Fruit fly (Drosophila melanogaster) whole organism, wandering third instar larva: ENCODE results near the gene Acph-1.

Experiments used
- Abd-B ChIP-seq: fragments of >200 bp; optimal IDR thresholded peaks from 2 replicates; lab custom pipeline; 2017; ENCODE audit warnings: missing biosample characterization, missing genetic modification characterization
- CG32264 ChIP-seq: fragments of 200-800 bp; sonication (Bioruptor generic); optimal IDR thresholded peaks from 2 replicates; lab custom pipeline; 2016; ENCODE audit warnings: missing biosample characterization, missing genetic modification characterization
- CG9705 ChIP-seq: fragments of 200-800 bp; sonication (Bioruptor generic); optimal IDR thresholded peaks from 2 replicates; lab custom pipeline; 2018; ENCODE audit warnings: missing biosample characterization, mild to moderate bottlenecking, missing genetic modification characterization
- CrebA ChIP-seq: fragments of 200-800 bp; sonication (Bioruptor generic); optimal IDR thresholded peaks from 2 replicates; lab custom pipeline; 2016; ENCODE audit warnings: missing biosample characterization, mild to moderate bottlenecking, missing genetic modification characterization, borderline replicate concordance
- Dfd ChIP-seq: fragments of >200 bp; optimal IDR thresholded peaks from 2 replicates; lab custom pipeline; 2017; ENCODE audit warnings: missing biosample characterization, missing genetic modification characterization
- Dif ChIP-seq: fragments of 200-275, 200-300 bp; sonication (Bioruptor generic); optimal IDR thresholded peaks from 2 replicates; lab custom pipeline; 2018; ENCODE audit warnings: missing biosample characterization, missing genetic modification characterization; ENCODE audit not compliant: partially characterized antibody
- GATAd ChIP-seq: sonication (Bioruptor generic); optimal IDR thresholded peaks from 2 replicates; lab custom pipeline; 2016; ENCODE audit warnings: missing biosample characterization, missing genetic modification characterization
- HLH106 ChIP-seq: fragments of 200-800 bp; optimal IDR thresholded peaks from 3 replicates; lab custom pipeline; 2019; ENCODE audit warnings: missing biosample characterization, mild to moderate bottlenecking, missing genetic modification characterization, moderate library complexity
- Hnf4 ChIP-seq: fragments of 200-800 bp; sonication (Bioruptor generic); optimal IDR thresholded peaks from 2 replicates; lab custom pipeline; 2016; ENCODE audit warnings: missing biosample characterization, mild to moderate bottlenecking, missing genetic modification characterization
- Hr78 ChIP-seq: fragments of >200 bp; optimal IDR thresholded peaks from 2 replicates; lab custom pipeline; 2017; ENCODE audit warnings: missing biosample characterization, missing genetic modification characterization
- Hr83 ChIP-seq: fragments of 200-300 bp; sonication (Bioruptor generic); optimal IDR thresholded peaks from 2 replicates; lab custom pipeline; 2016; ENCODE audit warnings: missing biosample characterization, mild to moderate bottlenecking, missing genetic modification characterization, moderate library complexity; ENCODE audit not compliant: poor library complexity, severe bottlenecking
- Jra ChIP-seq: sonication (Bioruptor generic); optimal IDR thresholded peaks from 2 replicates; lab custom pipeline; 2016; ENCODE audit warnings: missing biosample characterization, missing genetic modification characterization
- Mio ChIP-seq: sonication (Bioruptor generic); optimal IDR thresholded peaks from 2 replicates; lab custom pipeline; 2016; ENCODE audit warnings: missing biosample characterization, missing genetic modification characterization
- Myc ChIP-seq: fragments of >200 bp; optimal IDR thresholded peaks from 2 replicates; lab custom pipeline; 2017
- N ChIP-seq: fragments of >200 bp; optimal IDR thresholded peaks from 2 replicates; lab custom pipeline; 2018; ENCODE audit warnings: missing biosample characterization, missing external identifiers, missing genetic modification characterization
- OdsH ChIP-seq: fragments of 200-800 bp; sonication (Bioruptor generic); optimal IDR thresholded peaks from 2 replicates; lab custom pipeline; 2016; ENCODE audit warnings: missing biosample characterization, mild to moderate bottlenecking, missing genetic modification characterization
- Rel ChIP-seq, 2 experiments: fragments of 200-800 bp; sonication (Bioruptor generic) in 1 of 2; optimal IDR thresholded peaks; 2 replicates in 1 of 2; 3 replicates in 1 of 2; lab custom pipeline; 2016 to 2019; ENCODE audit warnings: mild to moderate bottlenecking in 2 of 2, missing biosample characterization in 2 of 2, missing genetic modification characterization in 2 of 2, moderate library complexity in 1 of 2
- Sp1 ChIP-seq: fragments of 200-800 bp; sonication (Bioruptor generic); optimal IDR thresholded peaks from 3 replicates; lab custom pipeline; 2019; ENCODE audit warnings: missing biosample characterization, mild to moderate bottlenecking, missing genetic modification characterization, moderate library complexity
- Vsx2 ChIP-seq: fragments of 200-300, 225-300 bp; sonication (Bioruptor generic); optimal IDR thresholded peaks from 2 replicates; lab custom pipeline; 2018; ENCODE audit warnings: missing biosample characterization, missing genetic modification characterization; ENCODE audit not compliant: partially characterized antibody
- br ChIP-seq: fragments of 200-800 bp; sonication (Bioruptor generic); optimal IDR thresholded peaks from 2 replicates; lab custom pipeline; 2016; ENCODE audit warnings: missing biosample characterization, missing genetic modification characterization
- brk ChIP-seq: fragments of 200-800 bp; sonication (Bioruptor generic); optimal IDR thresholded peaks from 2 replicates; lab custom pipeline; 2016; ENCODE audit warnings: missing biosample characterization, mild to moderate bottlenecking, missing genetic modification characterization
- dl ChIP-seq, 2 experiments: fragments of 175-275, 200-275 bp in 1 of 2; fragments of 200-275 bp in 1 of 2; sonication (Bioruptor generic); optimal IDR thresholded peaks; lab custom pipeline; 2018; ENCODE audit warnings: mild to moderate bottlenecking in 2 of 2, missing biosample characterization in 2 of 2, missing genetic modification characterization in 2 of 2, moderate library complexity in 2 of 2; ENCODE audit not compliant: partially characterized antibody in 2 of 2, insufficient read depth in 1 of 2
- dsf ChIP-seq: sonication (Bioruptor generic); optimal IDR thresholded peaks from 2 replicates; lab custom pipeline; 2016; ENCODE audit warnings: missing biosample characterization, missing genetic modification characterization, borderline replicate concordance
- ey ChIP-seq: fragments of 200-800 bp; sonication (Bioruptor generic); optimal IDR thresholded peaks from 2 replicates; lab custom pipeline; 2016; ENCODE audit warnings: missing biosample characterization, missing genetic modification characterization
- foxo ChIP-seq, 2 experiments: fragments of 200-800 bp; sonication (Bioruptor generic); optimal IDR thresholded peaks; 2 replicates in 1 of 2; 3 replicates in 1 of 2; lab custom pipeline; 2016 to 2017; ENCODE audit warnings: missing biosample characterization in 2 of 2, missing genetic modification characterization in 2 of 2
- fru ChIP-seq: fragments of 200-800 bp; sonication (Bioruptor generic); optimal IDR thresholded peaks from 3 replicates; lab custom pipeline; 2016; ENCODE audit warnings: missing biosample characterization, mild to moderate bottlenecking, missing genetic modification characterization
- h ChIP-seq: fragments of 200-800 bp; sonication (Bioruptor generic); optimal IDR thresholded peaks from 3 replicates; lab custom pipeline; 2016; ENCODE audit warnings: missing biosample characterization, mild to moderate bottlenecking, missing genetic modification characterization
- jim ChIP-seq: fragments of 175-275, 200-325 bp; sonication (Bioruptor generic); optimal IDR thresholded peaks from 2 replicates; lab custom pipeline; 2016; ENCODE audit warnings: missing biosample characterization, mild to moderate bottlenecking, missing genetic modification characterization
- lola ChIP-seq: fragments of >200 bp; optimal IDR thresholded peaks from 2 replicates; lab custom pipeline; 2017; ENCODE audit warnings: missing biosample characterization, missing genetic modification characterization
- pan ChIP-seq: fragments of >200 bp; optimal IDR thresholded peaks from 2 replicates; lab custom pipeline; 2017
- rgr ChIP-seq: fragments of 200-800 bp; sonication (Bioruptor generic); optimal IDR thresholded peaks from 3 replicates; lab custom pipeline; 2016; ENCODE audit warnings: missing biosample characterization, mild to moderate bottlenecking, missing genetic modification characterization
- sage ChIP-seq: fragments of 200-800 bp; sonication (Bioruptor generic); optimal IDR thresholded peaks from 2 replicates; lab custom pipeline; 2016; ENCODE audit warnings: missing biosample characterization, mild to moderate bottlenecking, missing genetic modification characterization
- tai ChIP-seq: sonication (Bioruptor generic); optimal IDR thresholded peaks from 2 replicates; lab custom pipeline; 2016; ENCODE audit warnings: missing biosample characterization, missing genetic modification characterization
- usp ChIP-seq: fragments of >200 bp; optimal IDR thresholded peaks from 2 replicates; lab custom pipeline; 2017; ENCODE audit warnings: missing biosample characterization, missing genetic modification characterization
- woc ChIP-seq: sonication (Bioruptor generic); optimal IDR thresholded peaks from 2 replicates; lab custom pipeline; 2016; ENCODE audit warnings: missing biosample characterization, mild to moderate bottlenecking, missing genetic modification characterization

Acph-1 gene

DNA sequence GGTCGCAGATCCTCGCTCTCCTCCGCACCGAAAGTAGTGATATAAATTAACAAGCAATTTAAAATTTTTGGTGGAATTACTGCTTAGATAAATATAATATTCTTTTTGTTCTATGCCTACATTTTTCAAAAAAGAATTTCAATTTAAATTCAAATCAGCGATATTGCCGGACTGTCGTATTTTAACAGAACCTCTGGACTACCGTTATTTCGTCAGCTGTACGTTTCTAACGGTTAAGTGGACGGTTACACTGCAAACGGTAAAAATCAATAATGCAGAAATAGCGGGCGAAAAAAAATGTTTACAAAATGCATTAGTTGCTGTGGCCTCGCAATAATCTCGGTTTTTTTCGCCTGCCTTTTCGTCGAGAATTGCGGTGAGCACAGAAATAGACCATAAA lies 7.1 kb upstream of the Acph-1 start, which contains the start of gene Tace:
Gene Tace (plus strand): TSS at position 245 of the 400 bp plus-strand sequence.
- no peak for TF ChIP-seq brk (GFP tag; lab: Kevin White, UChicago)

- TF ChIP-seq Hr83 (GFP tag; lab: Kevin White, UChicago) (no peak), woc (GFP tag; lab: Kevin White, UChicago) (no peak), h (no peak), Hr78 (GFP tag; lab: Kevin White, UChicago) (no peak), Mio (GFP tag; lab: Kevin White, UChicago) (no peak), fru (GFP tag; lab: Kevin White, UChicago) (no peak), Hnf4 (GFP tag; lab: Kevin White, UChicago) (no peak), HLH106 (tag; lab: Kevin White, UChicago) (no peak), tai (no peak), CrebA (GFP tag; lab: Kevin White, UChicago) (no peak), N (GFP tag; lab: Kevin White, UChicago) (no peak), foxo (GFP tag; optimal IDR thresholded peaks at IDR 0.05; lab: Kevin White, UChicago) (no peak), GATAd (GFP tag; lab: Kevin White, UChicago) (no peak), br (GFP tag; lab: Kevin White, UChicago) (no peak), jim (no peak), ey (GFP tag; lab: Kevin White, UChicago) (no peak)
Observed at dm6 chr3R:29999495-29999894, 6.3 kb upstream of the Acph-1 start, which contains the start of gene CG34298. CG34298 (plus strand) TSS chr3R:29999795.

- TF ChIP-seq N (GFP tag; lab: Kevin White, UChicago) (no peak), Jra (GFP tag; lab: Kevin White, UChicago) (no peak), woc (GFP tag; lab: Kevin White, UChicago) (no peak), jim (no peak), Mio (GFP tag; lab: Kevin White, UChicago) (no peak), GATAd (GFP tag; lab: Kevin White, UChicago) (no peak), usp (GFP tag; lab: Kevin White, UChicago) (no peak), CrebA (GFP tag; lab: Kevin White, UChicago) (no peak), pan (lab: Kevin White, UChicago) (no peak), Dfd (GFP tag; lab: Kevin White, UChicago) (no peak), h (no peak), OdsH (peak; percentile 54), brk (GFP tag; lab: Kevin White, UChicago) (no peak), br (GFP tag; lab: Kevin White, UChicago) (no peak), CG9705 (GFP tag; lab: Kevin White, UChicago) (no peak), ey (GFP tag; lab: Kevin White, UChicago) (peak; percentile 51), dl (GFP tag; optimal IDR thresholded peaks at IDR 0.05; lab: Kevin White, UChicago; ENCODE audit: insufficient read depth in 1 of 2, partially characterized antibody in 2 of 2) (no peak), tai (no peak), lola (GFP tag; lab: Kevin White, UChicago) (no peak), foxo (GFP tag; optimal IDR thresholded peaks at IDR 0.05; lab: Kevin White, UChicago) (no peak), rgr (GFP tag; lab: Kevin White, UChicago) (no peak), Dif (GFP tag; lab: Kevin White, UChicago) (no peak), Hr83 (GFP tag; lab: Kevin White, UChicago) (no peak), Rel (GFP tag; optimal IDR thresholded peaks at IDR 0.05; lab: Kevin White, UChicago) (no peak), Rel (tag; optimal IDR thresholded peaks at IDR 0.05; lab: Kevin White, UChicago) (peak; percentile 67), Hnf4 (GFP tag; lab: Kevin White, UChicago) (no peak), Abd-B (GFP tag; lab: Kevin White, UChicago) (no peak), sage (GFP tag; lab: Kevin White, UChicago) (no peak), Vsx2 (GFP tag; lab: Kevin White, UChicago) (no peak), CG32264 (GFP tag; lab: Kevin White, UChicago) (no peak), Sp1 (GFP tag; lab: Kevin White, UChicago) (no peak), dsf (GFP tag; lab: Kevin White, UChicago) (no peak), HLH106 (tag; lab: Kevin White, UChicago) (peak; percentile 7), Hr78 (GFP tag; lab: Kevin White, UChicago) (no peak), Myc (lab: Kevin White, UChicago) (peak; percentile 28)
- TF ChIP-seq, all 38 proteins: peak for 5
Observed at dm6 chr3R:29997607-29998236, 4.5 kb upstream of the Acph-1 start, which contains the start of the genes CG15525 and CG11504. CG15525 (minus strand) TSS chr3R:29997676. CG11504 (plus strand) TSS chr3R:29997900.
